Worm (Caenorhabditis elegans): Measurements from ENCODE around the gene ZK1236.5.

The ZK1236.5 gene

DNA sequence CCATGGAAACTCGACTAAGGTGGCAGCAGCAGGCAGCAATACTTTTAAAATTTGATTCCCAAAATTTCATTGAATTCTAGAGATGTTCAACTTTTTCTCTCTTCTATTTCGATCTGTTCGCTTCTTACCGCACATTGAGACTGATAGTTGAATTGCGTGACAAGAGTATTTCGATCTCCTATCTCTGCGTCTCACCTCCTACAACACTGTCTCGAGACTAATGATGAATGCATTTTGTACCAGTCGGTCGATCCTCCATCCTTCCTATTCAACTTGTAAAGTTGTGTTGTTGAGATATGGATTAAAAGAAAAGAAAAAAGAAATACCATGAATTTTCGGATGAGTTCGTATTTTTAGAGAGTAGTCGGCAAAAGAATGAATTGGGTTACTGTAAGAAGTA lies 19.2 kb upstream of the ZK1236.5 start:
- TF ChIP-seq D2030.7 (GFP tag; IDR thresholded peaks at IDR 0.05) (no peak), zfh-2 (GFP tag; conservative IDR thresholded peaks at IDR 0.05) (no peak), fkh-3 (tag; optimal IDR thresholded peaks at IDR 0.05) (no peak), egl-18 (GFP tag; IDR thresholded peaks at IDR 0.05) (no peak), cebp-1 (GFP tag; IDR thresholded peaks at IDR 0.05) (no peak), cebp-1 (tag; optimal IDR thresholded peaks at IDR 0.05) (no peak), hmg-1.2 (GFP tag; IDR thresholded peaks at IDR 0.05) (peak; percentile 54; the same call in 1 of the 2 replicates), B0035.1 (tag; optimal IDR thresholded peaks at IDR 0.05) (no peak), ama-1 (optimal IDR thresholded peaks at IDR 0.05) (no peak), ama-1 (GFP tag; optimal IDR thresholded peaks at IDR 0.05) (no peak)

DNA sequence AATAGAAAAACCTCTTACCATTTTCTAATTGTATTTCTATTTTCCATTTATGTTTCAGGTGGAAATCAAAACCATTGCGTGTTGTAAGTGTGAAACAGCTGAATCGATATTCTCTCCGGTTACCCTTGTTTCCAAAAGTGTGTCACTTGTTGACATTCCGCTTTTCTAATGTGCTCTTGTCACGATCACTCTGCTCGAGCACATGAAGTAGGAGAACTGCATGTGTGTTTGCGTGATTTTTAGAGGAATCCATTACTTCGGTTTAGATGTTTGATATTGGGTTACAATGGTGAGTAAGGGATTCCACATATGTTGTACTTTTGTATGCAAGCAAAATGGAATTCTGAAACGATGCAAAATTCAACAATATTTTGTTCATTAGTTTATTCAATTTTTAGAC lies 18.5 kb upstream of the ZK1236.5 start:
- TF ChIP-seq tbp1 (GFP tag; optimal IDR thresholded peaks at IDR 0.05) (no peak), pbrm-1 (GFP tag; IDR thresholded peaks at IDR 0.05) (no peak), hmg-1.2 (GFP tag; IDR thresholded peaks at IDR 0.05) (no peak), hrde-1 (tag; optimal IDR thresholded peaks at IDR 0.05; ENCODE audit: borderline replicate concordance) (peak; percentile 39), sptf-2 (GFP tag; optimal IDR thresholded peaks at IDR 0.05) (no peak), bed-1 (GFP tag; IDR thresholded peaks at IDR 0.05) (no peak), ceh-58 (GFP tag; IDR thresholded peaks at IDR 0.05) (no peak), B0336.3 (GFP tag; IDR thresholded peaks at IDR 0.05) (no peak), ama-1 (optimal IDR thresholded peaks at IDR 0.05) (no peak), ama-1 (GFP tag; optimal IDR thresholded peaks at IDR 0.05) (no peak), ceh-40 (GFP tag; IDR thresholded peaks at IDR 0.05) (no peak), cebp-2 (GFP tag; IDR thresholded peaks at IDR 0.05) (no peak), snpc-1.3 (tag; optimal IDR thresholded peaks at IDR 0.05; ENCODE audit: insufficient read depth) (no peak), repo-1 (tag; optimal IDR thresholded peaks at IDR 0.05) (peak; percentile 39), madf-6 (GFP tag; IDR thresholded peaks at IDR 0.05) (peak; percentile 21; the same call in 1 of the 2 replicates), nhr-179 (tag; optimal IDR thresholded peaks at IDR 0.05) (no peak), attf-6 (GFP tag; IDR thresholded peaks at IDR 0.05) (peak; percentile 28; the same call in 1 of the 2 replicates), lir-1 (GFP tag; conservative IDR thresholded peaks at IDR 0.05) (no peak), B0035.1 (tag; optimal IDR thresholded peaks at IDR 0.05) (no peak), let-526 (GFP tag; IDR thresholded peaks at IDR 0.05) (no peak), lsl-1 (GFP tag; optimal IDR thresholded peaks at IDR 0.05) (no peak), K11D2.4 (GFP tag; IDR thresholded peaks at IDR 0.05) (no peak), snpc-3.4 (tag; optimal IDR thresholded peaks at IDR 0.05) (no peak), snpc-4 (GFP tag; optimal IDR thresholded peaks at IDR 0.05) (no peak), snpc-4 (tag; optimal IDR thresholded peaks at IDR 0.05) (no peak), hsf-1 (GFP tag; IDR thresholded peaks at IDR 0.05) (peak; percentile 52; the same call in 1 of the 2 replicates), Y67H2A.10 (GFP tag; conservative IDR thresholded peaks at IDR 0.05) (no peak)

DNA sequence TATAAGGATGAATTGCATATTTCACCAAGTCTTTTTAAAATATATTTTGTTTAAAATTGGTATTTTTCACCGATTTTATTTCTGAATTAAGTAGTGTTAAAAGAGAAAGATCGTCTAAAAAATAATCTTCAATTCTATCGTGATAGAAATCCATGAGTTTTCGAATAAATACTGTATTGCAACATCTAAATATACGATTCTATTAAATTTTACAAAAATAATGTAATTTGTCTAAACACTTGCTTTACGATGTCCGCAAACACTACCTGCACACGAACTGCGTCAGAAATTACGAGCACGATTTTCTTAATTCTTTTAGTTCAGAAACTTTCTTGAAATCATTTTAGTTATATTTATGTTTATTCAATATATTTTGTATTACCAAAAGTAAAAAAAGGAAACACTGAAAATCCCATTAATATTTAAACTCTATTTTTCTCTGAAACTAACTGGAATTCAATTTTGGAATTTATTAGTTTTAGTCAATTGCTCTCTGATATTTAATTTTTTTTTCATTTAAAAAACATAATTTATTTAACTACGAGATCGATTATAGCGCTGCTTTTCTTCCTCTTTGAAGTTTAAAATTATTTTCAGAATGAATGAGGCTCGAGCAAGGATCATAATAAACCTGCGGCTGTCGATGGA lies 17.3 kb upstream of the ZK1236.5 start, which contains the start of gene mrpl-32:
mrpl-32 (plus strand) TSS at position 598 of the 648 bp plus-strand sequence.
- no peak for TF ChIP-seq ztf-25 (GFP tag; IDR thresholded peaks at IDR 0.05)
- TF ChIP-seq F57C9.4 (tag; optimal IDR thresholded peaks at IDR 0.05) = no peak
- TF ChIP-seq hmg-20 (GFP tag; IDR thresholded peaks at IDR 0.05) = no peak
- no peak for TF ChIP-seq madf-3 (GFP tag; IDR thresholded peaks at IDR 0.05)
- TF ChIP-seq F23B12.7 (tag; optimal IDR thresholded peaks at IDR 0.05; ENCODE audit: insufficient read depth) = peak; percentile 16
- TF ChIP-seq fkh-3 (tag; optimal IDR thresholded peaks at IDR 0.05) = no peak
- peak; percentile 35 for TF ChIP-seq tlf-1 (GFP tag; optimal IDR thresholded peaks at IDR 0.05)
- peak; percentile 38 for TF ChIP-seq xnd-1 (tag; optimal IDR thresholded peaks at IDR 0.05)
- TF ChIP-seq B0019.2 (GFP tag; conservative IDR thresholded peaks at IDR 0.05) = no peak
- peak; percentile 31 for TF ChIP-seq unc-130 (GFP tag; optimal IDR thresholded peaks at IDR 0.05)
- peak; percentile 89 for TF ChIP-seq repo-1 (tag; optimal IDR thresholded peaks at IDR 0.05)
- no peak for TF ChIP-seq hlh-12 (tag; optimal IDR thresholded peaks at IDR 0.05)
- TF ChIP-seq ztf-3 (GFP tag; optimal IDR thresholded peaks at IDR 0.05) = no peak
- TF ChIP-seq tbp1 (GFP tag; optimal IDR thresholded peaks at IDR 0.05) = peak; percentile 42
- no peak for TF ChIP-seq sdz-38 (tag; optimal IDR thresholded peaks at IDR 0.05)
- TF ChIP-seq nhr-80 (tag; optimal IDR thresholded peaks at IDR 0.05) = no peak
- TF ChIP-seq efl-1 (GFP tag; optimal IDR thresholded peaks at IDR 0.05) = peak; percentile 8
- TF ChIP-seq ceh-79 (tag; optimal IDR thresholded peaks at IDR 0.05) = peak; percentile 20

Data from whole organism, young adult.